Worm (Caenorhabditis elegans) whole organism, L4/young adult: Measurements from ENCODE around the gene egl-3.

Experiments
- W03F9.2 ChIP-seq: fragments of 150-350 bp; optimal IDR thresholded peaks from 2 replicates; lab custom pipeline; 2014; ENCODE audit warnings: missing biosample characterization, missing genetic modification characterization
- dao-5 ChIP-seq: sonication (generic microtip); optimal IDR thresholded peaks from 2 replicates; lab custom pipeline; 2016; ENCODE audit warnings: missing genotype, missing genetic modification characterization, moderate library complexity, missing compliant biosample characterization
- him-1 ChIP-seq: sonication (generic microtip); optimal IDR thresholded peaks from 2 replicates; lab custom pipeline; 2016; ENCODE audit warnings: missing genotype, missing genetic modification reagents, missing genetic modification characterization, missing compliant biosample characterization

ce11 chrV:10148352-10148751, 25.2 kb downstream of the egl-3 start, which contains the start of gene srsx-26:
- TF ChIP-seq him-1 (tag; lab: Kevin White, UChicago) (no peak), dao-5 (tag; lab: Kevin White, UChicago) (no peak), W03F9.2 (tag; lab: Kevin White, UChicago) (no peak)
